Fruit fly (Drosophila melanogaster) whole organism, embryonic: ENCODE results near the gene Tmx3.
A peak's percentile ranks its signal among the peaks of the same experiment; 100 is the strongest.

ENCODE experiments used
- Asciz ChIP-seq: fragments of 200-800 bp; sonication (Bioruptor generic); optimal IDR thresholded peaks from 2 replicates; lab custom pipeline; 2017; ENCODE audit warnings: missing biosample characterization, mild to moderate bottlenecking, missing genetic modification characterization, missing genetic modification reagents
- CG10543 ChIP-seq: fragments of 200-800 bp; sonication (Bioruptor generic); optimal IDR thresholded peaks from 3 replicates; lab custom pipeline; 2017; ENCODE audit warnings: missing biosample characterization, mild to moderate bottlenecking, missing genetic modification characterization, moderate library complexity
- CG11456 ChIP-seq: fragments of 200-800 bp; sonication (Bioruptor generic); IDR thresholded peaks from 3 replicates; pipeline ENCODE4 v1.3.6; 2022; ENCODE audit warnings: missing biosample characterization, missing genetic modification characterization
- CG12942 ChIP-seq: fragments of 200-800 bp; sonication (Bioruptor generic); optimal IDR thresholded peaks from 3 replicates; lab custom pipeline; 2016; ENCODE audit warnings: missing biosample characterization, missing genetic modification characterization
- CG13424 ChIP-seq: fragments of 200-800 bp; sonication (Bioruptor generic); optimal IDR thresholded peaks from 2 replicates; lab custom pipeline; 2019; ENCODE audit warnings: missing biosample characterization, mild to moderate bottlenecking, missing genetic modification characterization, moderate library complexity
- CG14710 ChIP-seq: fragments of 200-800 bp; sonication (Bioruptor generic); optimal IDR thresholded peaks from 3 replicates; lab custom pipeline; 2019; ENCODE audit warnings: missing biosample characterization, mild to moderate bottlenecking, missing genetic modification characterization, moderate library complexity
- CG15269 ChIP-seq: fragments of 200-800 bp; sonication (Bioruptor generic); optimal IDR thresholded peaks from 2 replicates; lab custom pipeline; 2018; ENCODE audit warnings: missing biosample characterization, mild to moderate bottlenecking, missing genetic modification characterization, moderate library complexity
- CG1529 ChIP-seq: fragments of 200-800 bp; sonication (Bioruptor generic); optimal IDR thresholded peaks from 3 replicates; lab custom pipeline; 2018; ENCODE audit warnings: missing biosample characterization, missing genetic modification characterization
- CG15601 ChIP-seq: fragments of 200-800 bp; sonication (Bioruptor generic); optimal IDR thresholded peaks from 3 replicates; lab custom pipeline; 2019; ENCODE audit warnings: missing biosample characterization, mild to moderate bottlenecking, missing genetic modification characterization, moderate library complexity
- CG17802 ChIP-seq: fragments of 200-800 bp; sonication (Bioruptor generic); optimal IDR thresholded peaks from 2 replicates; lab custom pipeline; 2018; ENCODE audit warnings: missing biosample characterization, mild to moderate bottlenecking, missing genetic modification characterization, moderate library complexity
- CG2199 ChIP-seq: fragments of 200-800 bp; sonication (Bioruptor generic); IDR thresholded peaks from 3 replicates; pipeline ENCODE4 v1.3.6; 2022; ENCODE audit warnings: missing biosample characterization, missing genetic modification characterization
- CG2889 ChIP-seq: fragments of 200-800 bp; sonication (Bioruptor generic); IDR thresholded peaks from 3 replicates; pipeline ENCODE4 v1.3.6; 2022; ENCODE audit warnings: missing biosample characterization, missing genetic modification characterization
- CG30403 ChIP-seq: fragments of 200-800 bp; sonication (Bioruptor generic); optimal IDR thresholded peaks from 3 replicates; lab custom pipeline; 2016; ENCODE audit warnings: missing biosample characterization, missing genetic modification characterization
- CG30431 ChIP-seq: fragments of 200-800 bp; sonication (Bioruptor generic); optimal IDR thresholded peaks from 2 replicates; lab custom pipeline; 2017; ENCODE audit warnings: missing biosample characterization, missing genetic modification characterization
- CG32767 ChIP-seq: fragments of 200-800 bp; sonication (Bioruptor generic); IDR thresholded peaks from 2 replicates; pipeline ENCODE4 v1.3.6; 2022; ENCODE audit warnings: missing biosample characterization, missing genetic modification characterization
- CG34224 ChIP-seq: fragments of 200-800 bp; sonication (Bioruptor generic); IDR thresholded peaks from 3 replicates; pipeline ENCODE4 v1.3.6; 2022; ENCODE audit warnings: missing biosample characterization, missing genetic modification characterization; ENCODE audit not compliant: partially characterized antibody
- CG4328 ChIP-seq: fragments of 200-800 bp; sonication (Bioruptor generic); optimal IDR thresholded peaks from 3 replicates; lab custom pipeline; 2017; ENCODE audit warnings: missing biosample characterization, missing genetic modification reagents, missing genetic modification characterization
- CG4404 ChIP-seq: fragments of 200-800 bp; sonication (Bioruptor generic); IDR thresholded peaks from 2 replicates; pipeline ENCODE4 v1.3.6; 2022; ENCODE audit warnings: missing biosample characterization, missing genetic modification characterization
- CG4617 ChIP-seq: fragments of 200-800 bp; sonication (Bioruptor generic); optimal IDR thresholded peaks from 3 replicates; lab custom pipeline; 2016; ENCODE audit warnings: missing biosample characterization, missing genetic modification characterization, borderline replicate concordance
- E2f2 ChIP-seq: fragments of 200-800 bp; sonication (Bioruptor generic); IDR thresholded peaks from 2 replicates; pipeline ENCODE4 v1.3.6; 2022; ENCODE audit warnings: missing biosample characterization, missing genetic modification characterization
- Ets65A ChIP-seq: fragments of 200-800 bp; sonication (Bioruptor generic); peaks from one replicate; lab custom pipeline; 2016; ENCODE audit warnings: missing biosample characterization, missing genetic modification characterization
- HLHmδ ChIP-seq: fragments of 200-800 bp; sonication (Bioruptor generic); optimal IDR thresholded peaks from 2 replicates; lab custom pipeline; 2018; ENCODE audit warnings: missing biosample characterization, mild to moderate bottlenecking, missing genetic modification characterization, moderate library complexity
- Hr3 ChIP-seq: fragments of 200-800 bp; sonication (Bioruptor generic); optimal IDR thresholded peaks from 3 replicates; lab custom pipeline; 2016; ENCODE audit warnings: missing biosample characterization, missing genetic modification characterization
- Hr39 ChIP-seq: fragments of >200 bp; optimal IDR thresholded peaks from 2 replicates; lab custom pipeline; 2017
- Jarid2 ChIP-seq: fragments of 200-800 bp; sonication (Bioruptor generic); optimal IDR thresholded peaks from 3 replicates; lab custom pipeline; 2017; ENCODE audit warnings: mild to moderate bottlenecking, missing biosample characterization, missing genetic modification reagents, missing genetic modification characterization
- NC2α ChIP-seq: fragments of 200-800 bp; sonication (Bioruptor generic); optimal IDR thresholded peaks from 2 replicates; lab custom pipeline; 2016; ENCODE audit warnings: missing biosample characterization, missing genetic modification characterization
- Rfx ChIP-seq: fragments of 200-800 bp; sonication (Bioruptor generic); IDR thresholded peaks from 2 replicates; pipeline ENCODE4 v1.3.6; 2022; ENCODE audit warnings: missing biosample characterization, missing genetic modification characterization
- Sox102F ChIP-seq: fragments of 200-800 bp; sonication (Bioruptor generic); optimal IDR thresholded peaks from 2 replicates; lab custom pipeline; 2018; ENCODE audit warnings: missing biosample characterization, mild to moderate bottlenecking, missing genetic modification characterization, moderate library complexity
- Sry-β ChIP-seq: fragments of 200-800 bp; sonication (Bioruptor generic); optimal IDR thresholded peaks from 2 replicates; lab custom pipeline; 2018; ENCODE audit warnings: missing biosample characterization, mild to moderate bottlenecking, missing genetic modification characterization, moderate library complexity
- caup ChIP-seq: fragments of 200-800 bp; sonication (Bioruptor generic); optimal IDR thresholded peaks from 3 replicates; lab custom pipeline; 2017; ENCODE audit warnings: missing biosample characterization, mild to moderate bottlenecking, missing genetic modification characterization, moderate library complexity; ENCODE audit not compliant: severe bottlenecking
- chif ChIP-seq, 2 experiments: fragments of 200-800 bp; sonication (Bioruptor generic); optimal IDR thresholded peaks; 3 replicates each; lab custom pipeline; 2016; ENCODE audit warnings: missing biosample characterization in 2 of 2, missing genetic modification characterization in 2 of 2
- ci ChIP-seq: fragments of 200-800 bp; sonication (Bioruptor generic); IDR thresholded peaks from 3 replicates; pipeline ENCODE4 v1.3.6; 2022; ENCODE audit warnings: missing biosample characterization, missing genetic modification characterization
- crp ChIP-seq, 2 experiments: fragments of 200-800 bp; sonication (Bioruptor generic); optimal IDR thresholded peaks; 2 replicates in 1 of 2; 3 replicates in 1 of 2; lab custom pipeline; 2017; ENCODE audit warnings: missing biosample characterization in 2 of 2, missing genetic modification characterization in 2 of 2, mild to moderate bottlenecking in 1 of 2, moderate library complexity in 1 of 2
- danr ChIP-seq: fragments of 200-800 bp; sonication (Bioruptor generic); IDR thresholded peaks from 2 replicates; pipeline ENCODE4 v1.3.6; 2022; ENCODE audit warnings: missing biosample characterization, missing genetic modification characterization
- dysf ChIP-seq: fragments of 200-800 bp; sonication (Bioruptor generic); IDR thresholded peaks from 3 replicates; pipeline ENCODE4 v1.3.6; 2022; ENCODE audit warnings: missing biosample characterization, missing genetic modification characterization
- exex ChIP-seq: fragments of 200-800 bp; sonication (Bioruptor generic); optimal IDR thresholded peaks from 4 replicates; lab custom pipeline; 2018; ENCODE audit warnings: missing biosample characterization, mild to moderate bottlenecking, missing genetic modification characterization, moderate library complexity
- gcm2 ChIP-seq: fragments of 200-800 bp; sonication (Bioruptor generic); optimal IDR thresholded peaks from 2 replicates; lab custom pipeline; 2016; ENCODE audit warnings: missing biosample characterization, missing genetic modification characterization
- grn ChIP-seq: fragments of 200-800 bp; sonication (Bioruptor generic); optimal IDR thresholded peaks from 3 replicates; lab custom pipeline; 2017; ENCODE audit warnings: missing biosample characterization, missing genetic modification characterization
- gro ChIP-seq: fragments of 200-800 bp; sonication (Bioruptor generic); optimal IDR thresholded peaks from 2 replicates; lab custom pipeline; 2016; ENCODE audit warnings: missing biosample characterization, missing genetic modification characterization
- h ChIP-seq: fragments of >200 bp; optimal IDR thresholded peaks from 2 replicates; lab custom pipeline; 2017
- her ChIP-seq: fragments of 200-800 bp; sonication (Bioruptor generic); optimal IDR thresholded peaks from 2 replicates; lab custom pipeline; 2016; ENCODE audit warnings: missing biosample characterization, missing genetic modification characterization
- insv ChIP-seq, 2 experiments: fragments of 200-800 bp; sonication (Bioruptor generic); optimal IDR thresholded peaks; 3 replicates each; lab custom pipeline; 2016 to 2018; ENCODE audit warnings: missing biosample characterization in 2 of 2, missing genetic modification characterization in 2 of 2
- jumu ChIP-seq: fragments of 200-800 bp; sonication (Bioruptor generic); optimal IDR thresholded peaks from 3 replicates; lab custom pipeline; 2016; ENCODE audit warnings: missing biosample characterization, missing genetic modification characterization
- kah ChIP-seq: fragments of 200-800 bp; sonication (Bioruptor generic); optimal IDR thresholded peaks from 2 replicates; lab custom pipeline; 2018; ENCODE audit warnings: missing biosample characterization, mild to moderate bottlenecking, missing genetic modification characterization
- nmo ChIP-seq: fragments of 200-800 bp; sonication (Bioruptor generic); optimal IDR thresholded peaks from 2 replicates; lab custom pipeline; 2018; ENCODE audit warnings: missing biosample characterization, mild to moderate bottlenecking, missing genetic modification characterization, moderate library complexity
- otp ChIP-seq: fragments of 200-800 bp; sonication (Bioruptor generic); IDR thresholded peaks from 3 replicates; pipeline ENCODE4, ENCODE4 v1.3.6; 2022; ENCODE audit warnings: missing biosample characterization, missing genetic modification characterization
- phol ChIP-seq: fragments of 200-800 bp; sonication (Bioruptor generic); optimal IDR thresholded peaks from 3 replicates; lab custom pipeline; 2018; ENCODE audit warnings: missing biosample characterization, mild to moderate bottlenecking, missing genetic modification characterization, moderate library complexity
- pita ChIP-seq: fragments of 200-800 bp; sonication (Bioruptor generic); optimal IDR thresholded peaks from 2 replicates; lab custom pipeline; 2017; ENCODE audit warnings: missing biosample characterization, mild to moderate bottlenecking, missing genetic modification characterization
- row ChIP-seq: fragments of 200-800 bp; sonication (Bioruptor generic); IDR thresholded peaks from 3 replicates; pipeline ENCODE4 v1.3.6; 2022; ENCODE audit warnings: missing biosample characterization, missing genetic modification characterization
- sr ChIP-seq: fragments of 200-800 bp; sonication (Bioruptor generic); IDR thresholded peaks from 3 replicates; pipeline ENCODE4 v1.3.6; 2022; ENCODE audit warnings: missing biosample characterization, missing genetic modification characterization
- ttk ChIP-seq: fragments of 200-800 bp; sonication (Bioruptor generic); IDR thresholded peaks from 2 replicates; pipeline ENCODE4 v2.1.2; 2022; ENCODE audit warnings: missing biosample characterization, missing genetic modification characterization
- usp ChIP-seq: fragments of >200 bp; optimal IDR thresholded peaks from 2 replicates; lab custom pipeline; 2017; ENCODE audit warnings: missing biosample characterization, missing genetic modification characterization

The Tmx3 gene

dm6 chr3L:16203236-16203635, 25.7 kb upstream of the Tmx3 start (continued):
- TF ChIP-seq Hr3 (GFP tag; lab: Kevin White, UChicago) = peak; percentile 52
- no peak for TF ChIP-seq insv (GFP tag; optimal IDR thresholded peaks at IDR 0.05; lab: Kevin White, UChicago)
- TF ChIP-seq CG4404 (GFP tag; lab: Robert Waterston, UW) = peak; percentile 53
- TF ChIP-seq jumu (GFP tag; lab: Kevin White, UChicago) = peak; percentile 82
- peak in 1 of 2 experiments; percentile 8 for TF ChIP-seq crp (GFP tag; optimal IDR thresholded peaks at IDR 0.05; lab: Kevin White, UChicago)
- TF ChIP-seq CG11456 (GFP tag; lab: Robert Waterston, UW) = no peak; the same call in 2 of the 3 replicates
- no peak; the same call in 1 of the 2 replicates for TF ChIP-seq CG32767
- peak; percentile 73 for TF ChIP-seq danr (GFP tag; lab: Robert Waterston, UW)
- peak; percentile 69 for TF ChIP-seq Asciz
- peak; percentile 59 for TF ChIP-seq E2f2 (GFP tag; lab: Robert Waterston, UW)
- peak; percentile 61; the same call in 1 of the 3 replicates for TF ChIP-seq otp
- TF ChIP-seq row (GFP tag; lab: Robert Waterston, UW) = peak; percentile 90
- no peak for TF ChIP-seq pita
- TF ChIP-seq grn (GFP tag; lab: Kevin White, UChicago) = no peak
- TF ChIP-seq h (lab: Kevin White, UChicago) = no peak
- peak; percentile 74 for TF ChIP-seq nmo (GFP tag; lab: Kevin White, UChicago)
- TF ChIP-seq CG2199 = no peak
- TF ChIP-seq Sox102F (GFP tag; lab: Kevin White, UChicago) = peak; percentile 78
- peak; percentile 81 for TF ChIP-seq CG13424 (tag; lab: Kevin White, UChicago)
- peak; percentile 96 for TF ChIP-seq Rfx (GFP tag; lab: Robert Waterston, UW)
- peak; percentile 88 for TF ChIP-seq caup
- TF ChIP-seq CG4617 (GFP tag; lab: Kevin White, UChicago) = no peak
- TF ChIP-seq CG17802 (tag; lab: Kevin White, UChicago) = peak; percentile 33
- no peak; the same call in 2 of the 3 replicates for TF ChIP-seq ci (GFP tag; lab: Robert Waterston, UW)
- no peak; the same call in 2 of the 3 replicates for TF ChIP-seq sr (GFP tag; lab: Robert Waterston, UW)
- peak; percentile 92 for TF ChIP-seq dysf (GFP tag; lab: Robert Waterston, UW)
- peak; percentile 85 for TF ChIP-seq CG15269 (tag; lab: Kevin White, UChicago)
- no peak for TF ChIP-seq Hr39
- peak; percentile 83 for TF ChIP-seq ttk
- no peak for TF ChIP-seq CG34224
- TF ChIP-seq CG12942 = peak; percentile 27
- peak; percentile 68 for TF ChIP-seq her
- peak; percentile 10 for TF ChIP-seq CG1529
- no peak for TF ChIP-seq CG14710 (tag; lab: Kevin White, UChicago)
- peak; percentile 68 for TF ChIP-seq phol (tag; lab: Kevin White, UChicago)
- peak; percentile 91 for TF ChIP-seq gro (GFP tag; lab: Kevin White, UChicago)
- peak; percentile 41 for TF ChIP-seq Jarid2 (GFP tag; lab: Kevin White, UChicago)
- TF ChIP-seq NC2α (GFP tag; lab: Kevin White, UChicago) = no peak
- TF ChIP-seq HLHmδ = no peak
- TF ChIP-seq chif (GFP tag; optimal IDR thresholded peaks at IDR 0.05; lab: Kevin White, UChicago) = peak; percentile 31 to 59
- TF ChIP-seq usp (GFP tag; lab: Kevin White, UChicago) = no peak
- TF ChIP-seq exex (tag; lab: Kevin White, UChicago) = peak; percentile 64
- TF ChIP-seq kah (GFP tag; lab: Kevin White, UChicago) = peak; percentile 3
- TF ChIP-seq CG2889 (GFP tag; lab: Robert Waterston, UW) = peak; percentile 65; the same call in 2 of the 3 replicates
- TF ChIP-seq Ets65A (GFP tag; lab: Kevin White, UChicago) = peak; percentile 98
- peak; percentile 39 for TF ChIP-seq gcm2 (GFP tag; lab: Kevin White, UChicago)
- peak; percentile 76 for TF ChIP-seq CG30403
- no peak for TF ChIP-seq Sry-β (GFP tag; lab: Kevin White, UChicago)
- TF ChIP-seq CG15601 (tag; lab: Kevin White, UChicago) = no peak
- peak; percentile 40 for TF ChIP-seq CG10543 (GFP tag; lab: Kevin White, UChicago)
- peak; percentile 53 for TF ChIP-seq CG30431 (GFP tag; lab: Kevin White, UChicago)
- TF ChIP-seq CG4328 (GFP tag; lab: Kevin White, UChicago) = peak; percentile 7
